Worm (Caenorhabditis elegans) whole organism, L4/young adult: ENCODE measurements around the gene clec-218.

ENCODE experiments used
- W03F9.2 ChIP-seq: fragments of 150-350 bp; optimal IDR thresholded peaks from 2 replicates; lab custom pipeline; 2014; ENCODE audit warnings: missing biosample characterization, missing genetic modification characterization
- dao-5 ChIP-seq: sonication (generic microtip); optimal IDR thresholded peaks from 2 replicates; lab custom pipeline; 2016; ENCODE audit warnings: missing genotype, missing genetic modification characterization, moderate library complexity, missing compliant biosample characterization
- him-1 ChIP-seq: sonication (generic microtip); optimal IDR thresholded peaks from 2 replicates; lab custom pipeline; 2016; ENCODE audit warnings: missing genotype, missing genetic modification reagents, missing genetic modification characterization, missing compliant biosample characterization

clec-218 gene

ce11 chrV:8307681-8308080 lies at the start of gene clec-218:
Gene clec-218, plus strand, starts transcription at chrV:8307942.
- TF ChIP-seq him-1 (no peak), dao-5 (tag; lab: Kevin White, UChicago) (no peak), W03F9.2 (tag; lab: Kevin White, UChicago) (no peak)

DNA sequence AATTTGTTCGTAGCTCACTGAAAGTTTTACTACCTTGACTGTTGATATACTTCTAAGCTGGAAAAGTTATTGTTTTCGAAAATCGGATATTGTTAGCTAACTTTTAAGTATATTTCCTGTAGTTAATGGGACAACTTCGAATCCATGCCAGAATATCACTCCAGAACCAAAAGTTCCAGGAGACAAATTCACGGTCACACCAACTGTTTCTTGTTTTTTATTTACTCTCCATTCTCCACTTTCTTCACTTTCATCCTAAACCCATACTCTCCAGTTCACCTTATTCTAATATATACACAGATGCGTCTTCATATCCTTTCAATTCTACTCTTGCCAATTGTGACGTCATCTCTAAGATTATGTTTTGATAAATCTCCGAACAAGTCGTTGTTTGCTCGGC lies 48.7 kb upstream of the clec-218 start, which contains the start of gene C16D9.1:
TSS of gene C16D9.1 (plus strand) at position 301 of the 400 bp plus-strand sequence.
- TF ChIP-seq him-1 (no peak), W03F9.2 (tag; lab: Kevin White, UChicago) (no peak), dao-5 (tag; lab: Kevin White, UChicago) (no peak)

ce11 chrV:8262212-8262611 lies 45.5 kb upstream of the clec-218 start:
- TF ChIP-seq W03F9.2 (tag; lab: Kevin White, UChicago) (no peak), dao-5 (tag; lab: Kevin White, UChicago) (no peak), him-1 (no peak)

- no peak for TF ChIP-seq W03F9.2 (tag; lab: Kevin White, UChicago)
- no peak for TF ChIP-seq him-1
- TF ChIP-seq dao-5 (tag; lab: Kevin White, UChicago), result no peak
Measured at ce11 chrV:8263466-8263865, 44.3 kb upstream of the clec-218 start, which contains the start of gene C16D9.8. Gene C16D9.8, minus strand, starts transcription at chrV:8263566.

DNA sequence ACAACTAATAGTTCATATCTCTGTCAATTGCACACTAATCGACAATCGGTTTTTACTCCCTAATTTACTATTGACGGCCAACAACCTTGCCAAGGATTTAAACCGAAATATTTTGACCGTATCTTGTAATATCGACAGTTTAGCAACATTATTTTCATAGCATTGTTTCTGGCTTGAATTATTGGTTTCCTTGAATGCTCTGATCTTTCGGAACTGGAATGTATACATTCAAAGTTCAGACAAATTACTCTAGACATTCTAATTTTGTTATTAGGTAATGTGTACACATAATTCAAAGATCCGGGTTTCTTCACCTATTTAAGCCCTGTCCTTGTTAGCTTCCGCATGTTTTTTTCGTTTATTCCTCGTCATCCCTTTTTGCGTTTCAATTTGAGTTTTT lies 43.8 kb upstream of the clec-218 start, which contains the start of gene C16D9.9:
TSS of gene C16D9.9 (plus strand) at position 301 of the 400 bp plus-strand sequence.
- TF ChIP-seq W03F9.2 (tag; lab: Kevin White, UChicago) (no peak), dao-5 (tag; lab: Kevin White, UChicago) (no peak), him-1 (no peak)

DNA sequence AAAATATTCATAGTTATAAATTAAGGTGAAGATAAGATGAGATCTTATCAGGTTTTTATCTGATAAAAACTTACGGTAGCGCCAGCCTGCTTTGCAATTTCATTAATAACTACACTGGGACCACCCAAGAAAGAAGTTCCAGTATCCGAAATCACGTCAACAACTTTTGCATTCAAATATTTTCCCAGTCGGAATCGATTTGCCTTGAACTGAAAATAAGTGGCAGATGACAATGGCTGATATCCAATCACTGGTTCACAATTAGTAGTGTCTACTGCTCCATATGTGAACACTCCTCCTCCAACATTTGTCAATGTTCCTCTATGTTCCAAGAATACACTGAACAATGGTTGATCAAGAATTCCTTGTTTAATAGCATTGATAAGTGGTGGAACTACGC lies 41.5 kb upstream of the clec-218 start, which contains the start of gene F21F8.5:
TSS of gene F21F8.5 (minus strand) at position 101 of the 400 bp plus-strand sequence.
- TF ChIP-seq W03F9.2 (tag; lab: Kevin White, UChicago) (no peak), dao-5 (tag; lab: Kevin White, UChicago) (no peak), him-1 (no peak)

DNA sequence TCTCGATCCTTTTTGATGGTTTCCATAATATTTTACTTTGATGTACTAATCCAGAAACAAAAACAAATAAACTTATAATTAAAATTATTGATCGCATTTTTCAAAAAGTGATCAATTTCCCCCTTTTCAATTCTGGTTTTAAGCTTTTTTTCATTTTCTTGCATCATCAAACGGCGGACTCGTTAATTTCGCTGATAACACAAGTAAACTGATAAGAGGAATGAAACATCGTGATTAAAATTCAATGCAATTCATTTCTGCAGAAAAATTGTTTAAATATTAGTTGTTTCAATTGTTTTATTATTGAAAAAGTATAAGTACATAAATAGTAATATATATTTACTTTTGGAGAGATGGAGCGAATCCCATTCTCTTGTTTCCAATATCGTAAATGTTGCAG lies 40.5 kb upstream of the clec-218 start:
- TF ChIP-seq dao-5 (tag; lab: Kevin White, UChicago) (no peak), him-1 (no peak), W03F9.2 (tag; lab: Kevin White, UChicago) (no peak)

DNA sequence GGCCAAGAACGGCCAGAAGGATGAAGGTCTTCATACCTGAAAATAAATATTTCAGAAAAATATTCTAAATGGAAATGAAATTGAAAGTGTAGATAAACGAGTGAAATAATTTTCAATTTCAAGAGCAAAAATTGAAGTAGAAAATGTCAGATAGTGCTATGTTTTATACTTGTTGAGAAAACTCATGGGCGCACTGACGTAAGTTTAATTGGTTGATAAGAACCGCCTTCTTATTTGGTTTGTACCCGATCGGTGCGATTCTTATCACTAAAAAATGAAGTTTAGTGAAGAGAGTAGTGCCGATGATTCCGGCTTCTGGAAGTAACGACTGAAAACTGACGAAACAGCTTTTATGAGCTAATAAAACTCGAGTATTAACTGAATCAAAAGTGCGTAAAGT lies 38.8 kb upstream of the clec-218 start, which contains the start of the genes asp-6 and asp-12:
TSS of gene asp-6 (minus strand) at position 36 of the 400 bp plus-strand sequence.
TSS of gene asp-12 (plus strand) at position 309 of the 400 bp plus-strand sequence.
- TF ChIP-seq dao-5 (tag; lab: Kevin White, UChicago) (no peak), W03F9.2 (tag; lab: Kevin White, UChicago) (no peak), him-1 (no peak)

- TF ChIP-seq him-1 (no peak), dao-5 (tag; lab: Kevin White, UChicago) (no peak)
Measured at ce11 chrV:8269878-8270277, 37.9 kb upstream of the clec-218 start.

DNA sequence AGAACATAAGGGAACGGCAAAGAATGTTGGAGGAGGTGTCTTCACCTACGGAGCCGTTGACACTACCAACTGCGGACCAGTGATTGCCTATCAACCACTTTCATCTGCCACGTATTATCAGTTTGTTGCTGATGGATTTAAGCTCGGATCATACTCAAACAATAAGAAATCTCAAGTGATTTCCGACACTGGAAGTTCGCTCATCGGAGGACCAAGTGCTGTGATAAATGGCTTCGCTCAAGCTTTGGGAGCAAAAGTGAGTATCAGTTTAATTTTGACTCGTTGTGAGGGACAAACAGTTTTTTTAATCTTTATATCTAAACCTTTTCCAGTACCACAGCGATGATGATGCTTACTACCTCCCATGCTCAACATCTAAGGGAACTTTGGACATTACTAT lies 36.3 kb upstream of the clec-218 start:
- TF ChIP-seq dao-5 (tag; lab: Kevin White, UChicago), result no peak
- no peak for TF ChIP-seq W03F9.2 (tag; lab: Kevin White, UChicago)
- TF ChIP-seq him-1, result no peak

DNA sequence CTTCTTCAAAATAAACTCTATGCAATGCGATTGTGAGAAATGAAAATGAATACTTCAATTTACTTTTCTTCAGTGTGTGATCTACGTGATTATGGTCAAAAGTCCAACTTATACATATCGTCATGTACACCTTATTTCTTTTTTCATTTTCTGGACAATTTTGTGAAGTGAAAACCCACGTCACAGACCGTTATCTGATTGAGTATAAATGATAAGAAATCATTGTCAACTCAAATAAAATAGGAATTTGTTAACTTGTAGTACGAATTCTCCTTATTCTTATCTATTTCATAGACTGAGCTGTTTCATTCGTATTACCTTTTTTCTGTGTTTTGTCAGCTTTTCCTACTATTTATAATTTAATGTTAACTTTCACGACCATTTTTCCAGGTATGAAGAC lies 35.7 kb upstream of the clec-218 start, which contains the start of gene asp-5:
TSS of gene asp-5 (plus strand) at position 391 of the 400 bp plus-strand sequence.
- TF ChIP-seq dao-5 (tag; lab: Kevin White, UChicago) (no peak), him-1 (no peak)

- TF ChIP-seq him-1, result no peak
- TF ChIP-seq W03F9.2 (tag; lab: Kevin White, UChicago), result no peak
- no peak for TF ChIP-seq dao-5 (tag; lab: Kevin White, UChicago)
Measured at ce11 chrV:8278830-8279229, 28.9 kb upstream of the clec-218 start, which contains the start of gene str-136. Gene str-136, minus strand, starts transcription at chrV:8278930.

DNA sequence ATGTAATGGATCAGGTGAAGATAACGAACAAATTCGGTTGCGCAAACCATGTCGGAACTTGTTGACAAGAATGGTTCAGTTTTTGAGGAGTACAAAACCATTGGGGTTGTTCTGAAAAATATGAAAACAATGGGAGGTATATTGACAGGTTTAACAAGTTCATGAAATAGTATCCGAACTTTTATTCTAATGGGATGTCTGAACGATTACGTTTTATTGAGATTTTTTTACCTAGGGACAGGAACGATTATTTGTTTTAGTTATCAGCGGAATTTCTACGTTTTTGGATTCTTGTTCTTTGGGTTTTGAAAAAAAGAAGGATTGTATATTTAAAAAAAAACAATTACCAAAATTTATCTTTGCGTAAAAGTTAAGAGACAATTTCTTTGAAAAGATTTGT lies 27.0 kb upstream of the clec-218 start, which contains the start of gene str-135:
TSS of gene str-135 (minus strand) at position 101 of the 400 bp plus-strand sequence.
- TF ChIP-seq dao-5 (tag; lab: Kevin White, UChicago) (no peak), him-1 (no peak), W03F9.2 (tag; lab: Kevin White, UChicago) (no peak)

- TF ChIP-seq him-1 (no peak), W03F9.2 (tag; lab: Kevin White, UChicago) (no peak), dao-5 (tag; lab: Kevin White, UChicago) (no peak)
Measured at ce11 chrV:8281646-8282045, 26.1 kb upstream of the clec-218 start.

ce11 chrV:8282933-8283332 lies 24.8 kb upstream of the clec-218 start:
- TF ChIP-seq W03F9.2 (tag; lab: Kevin White, UChicago) (no peak), dao-5 (tag; lab: Kevin White, UChicago) (no peak), him-1 (no peak)
